Fruit fly (Drosophila melanogaster): ENCODE results near the gene CG14285.

dm6 chr3R:19054839-19055238, 29.9 kb downstream of the CG14285 start:
- TF ChIP-seq psq (optimal IDR thresholded peaks at IDR 0.05): no peak
- TF ChIP-seq insv (optimal IDR thresholded peaks at IDR 0.05): no peak
- no peak for TF ChIP-seq ttk (optimal IDR thresholded peaks at IDR 0.05)
- TF ChIP-seq h (optimal IDR thresholded peaks at IDR 0.05): no peak
- TF ChIP-seq Sin3A (optimal IDR thresholded peaks at IDR 0.05): no peak
- no peak for TF ChIP-seq Myc (optimal IDR thresholded peaks at IDR 0.05)
